Worm (Caenorhabditis elegans): ENCODE data around the gene R13D11.3.

DNA sequence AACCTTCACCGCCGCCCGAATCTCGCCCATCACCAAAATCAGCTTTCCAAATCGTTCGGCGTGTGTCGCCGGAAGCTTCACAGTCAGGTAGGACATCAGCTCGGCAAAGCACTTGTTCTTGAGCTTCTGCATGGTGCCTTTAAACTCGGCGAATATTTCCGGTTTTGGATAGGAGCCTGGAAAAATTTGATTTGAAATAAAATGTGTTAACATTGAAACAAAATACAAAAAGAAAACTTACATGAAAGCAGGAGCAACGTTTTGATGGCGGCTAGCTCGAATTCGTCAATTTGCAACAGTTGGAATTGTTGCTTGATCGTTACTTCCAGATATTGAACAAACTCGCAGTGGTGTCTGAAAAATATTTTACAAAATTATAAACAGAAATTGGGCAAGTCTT, 12.1 kb upstream of the R13D11.3 start:
- TF ChIP-seq B0035.1 (tag; optimal IDR thresholded peaks at IDR 0.05) (no peak), lin-26 (GFP tag; IDR thresholded peaks at IDR 0.05) (no peak), ceh-40 (GFP tag; IDR thresholded peaks at IDR 0.05) (no peak), T26A5.8 (tag; optimal IDR thresholded peaks at IDR 0.05) (no peak), pha-4 (tag; optimal IDR thresholded peaks at IDR 0.05) (no peak), F23B12.7 (tag; optimal IDR thresholded peaks at IDR 0.05; ENCODE audit: insufficient read depth) (no peak), snpc-4 (GFP tag; optimal IDR thresholded peaks at IDR 0.05) (no peak), snpc-4 (tag; optimal IDR thresholded peaks at IDR 0.05) (no peak), nfya-1 (tag; optimal IDR thresholded peaks at IDR 0.05; ENCODE audit: borderline replicate concordance, insufficient read depth) (no peak), B0336.3 (GFP tag; IDR thresholded peaks at IDR 0.05) (no peak)
